Comparison of ENCODE assay signal across 1 worm cellular context in the genomic region with DNA sequence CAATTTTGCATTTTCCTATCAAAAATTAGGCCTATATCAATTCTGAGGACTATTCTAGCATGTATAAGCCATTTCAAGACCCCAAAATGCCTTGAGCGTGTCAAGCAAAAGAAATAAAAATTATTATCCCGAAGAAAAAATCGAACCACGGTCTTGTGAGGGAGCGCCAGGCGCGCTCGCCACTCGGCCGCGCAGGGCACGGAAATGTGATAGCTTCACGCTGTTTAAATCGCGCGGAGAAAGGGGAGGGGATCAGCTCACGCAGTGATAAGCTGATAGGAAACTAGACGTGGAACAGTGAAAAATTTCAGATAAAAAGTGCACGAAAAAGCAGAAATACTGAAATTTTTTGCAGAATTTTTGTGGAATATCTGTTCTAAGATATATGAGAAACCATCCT.
TF ChIP-seq lines count a peak whose summit lies in the region.

No protein-coding gene starts in this region.

TF ChIP-seq in whole organism, young adult, 124 proteins besides CTCF, POLR2A, EP300 and RAD21 (continued from another document):
- TF ChIP-seq chd-7 (tag; optimal IDR thresholded peaks at IDR 0.05; lab: Kevin White, UChicago) (peak; percentile 69), dox-1 (GFP tag; IDR thresholded peaks at IDR 0.05; lab: Robert Waterston, UW) (peak; percentile 73), sptf-2 (GFP tag; optimal IDR thresholded peaks at IDR 0.05; lab: Kevin White, UChicago) (peak; percentile 63), attf-6 (GFP tag; IDR thresholded peaks at IDR 0.05; lab: Robert Waterston, UW) (no peak), mes-4 (tag; optimal IDR thresholded peaks at IDR 0.05; lab: Kevin White, UChicago) (peak; percentile 43), ztf-18 (tag; optimal IDR thresholded peaks at IDR 0.05; lab: Kevin White, UChicago) (peak; percentile 61), pha-4 (tag; optimal IDR thresholded peaks at IDR 0.05; lab: Kevin White, UChicago) (no peak)
